Fruit fly (Drosophila melanogaster): ENCODE results near the gene CG1958.

Gene CG1958

dm6 chrX:7241985-7242627 lies 24.6 kb upstream of the CG1958 start:
- TF ChIP-seq CG11902 (GFP tag; optimal IDR thresholded peaks at IDR 0.05) (peak; percentile 71), CG9139 (GFP tag; optimal IDR thresholded peaks at IDR 0.05) (peak; percentile 72), topi (GFP tag; optimal IDR thresholded peaks at IDR 0.05) (peak; percentile 77), CG8632 (GFP tag; optimal IDR thresholded peaks at IDR 0.05) (peak; percentile 56), CG10669 (GFP tag; optimal IDR thresholded peaks at IDR 0.05) (peak; percentile 68), salr (GFP tag; optimal IDR thresholded peaks at IDR 0.05) (peak in 1 of 2 experiments; percentile 87), CG15336 (GFP tag; IDR thresholded peaks at IDR 0.05) (no peak), net (GFP tag; optimal IDR thresholded peaks at IDR 0.05) (peak; percentile 77), Met (GFP tag; optimal IDR thresholded peaks at IDR 0.05) (peak; percentile 76), CG6792 (GFP tag; optimal IDR thresholded peaks at IDR 0.05) (peak; percentile 76), Hr38 (GFP tag; optimal IDR thresholded peaks at IDR 0.05) (no peak), dac (GFP tag; optimal IDR thresholded peaks at IDR 0.05) (peak; percentile 85), Smox (GFP tag; optimal IDR thresholded peaks at IDR 0.05) (peak; percentile 54), Sox102F (GFP tag; optimal IDR thresholded peaks at IDR 0.05) (peak; percentile 49), OdsH (GFP tag; optimal IDR thresholded peaks at IDR 0.05) (peak; percentile 82), svp (GFP tag) (no peak), Ets96B (tag; optimal IDR thresholded peaks at IDR 0.05) (peak; percentile 40), Sox14 (GFP tag; optimal IDR thresholded peaks at IDR 0.05) (peak; percentile 38), CG6276 (GFP tag; optimal IDR thresholded peaks at IDR 0.05) (peak; percentile 14), CG31627 (GFP tag; optimal IDR thresholded peaks at IDR 0.05) (peak; percentile 80), Hr39 (GFP tag; optimal IDR thresholded peaks at IDR 0.05) (peak; percentile 80), Eip93F (GFP tag; optimal IDR thresholded peaks at IDR 0.05) (no peak), fd59A (GFP tag; optimal IDR thresholded peaks at IDR 0.05) (peak; percentile 53), ss (GFP tag; optimal IDR thresholded peaks at IDR 0.05) (peak; percentile 30 to 70), spab (GFP tag; optimal IDR thresholded peaks at IDR 0.05) (peak; percentile 48), dsx (GFP tag; optimal IDR thresholded peaks at IDR 0.05; ENCODE audit: poor library complexity, severe bottlenecking) (no peak), Sox15 (GFP tag; optimal IDR thresholded peaks at IDR 0.05) (peak; percentile 61), CG11762 (GFP tag; optimal IDR thresholded peaks at IDR 0.05; ENCODE audit: insufficient read depth) (peak; percentile 62), CG1621 (tag; optimal IDR thresholded peaks at IDR 0.05) (peak; percentile 57), Eip75B (GFP tag; optimal IDR thresholded peaks at IDR 0.05) (peak; percentile 61), CG6854 (GFP tag; optimal IDR thresholded peaks at IDR 0.05) (peak; percentile 69), vri (GFP tag; optimal IDR thresholded peaks at IDR 0.05) (peak; percentile 44), Ets21C (GFP tag; optimal IDR thresholded peaks at IDR 0.05) (peak; percentile 16), CG10631 (GFP tag; optimal IDR thresholded peaks at IDR 0.05) (peak; percentile 44), CG32006 (GFP tag; optimal IDR thresholded peaks at IDR 0.05) (peak; percentile 61), Lpt (GFP tag; optimal IDR thresholded peaks at IDR 0.05) (peak; percentile 24), CG4318 (GFP tag; optimal IDR thresholded peaks at IDR 0.05) (peak; percentile 34), Gug (GFP tag; IDR thresholded peaks at IDR 0.05) (peak; percentile 44), acj6 (GFP tag; optimal IDR thresholded peaks at IDR 0.05) (peak; percentile 72), CG8119 (GFP tag; IDR thresholded peaks at IDR 0.05) (no peak), Eip78C (GFP tag) (peak; percentile 86), lz (GFP tag; optimal IDR thresholded peaks at IDR 0.05) (peak; percentile 82), CG34406 (GFP tag; optimal IDR thresholded peaks at IDR 0.05) (peak; percentile 73), CG6163 (GFP tag; IDR thresholded peaks at IDR 0.05) (peak; percentile 92), eg (GFP tag; IDR thresholded peaks at IDR 0.05) (peak; percentile 74), CG8319 (GFP tag; optimal IDR thresholded peaks at IDR 0.05) (peak; percentile 63), CG3919 (GFP tag; optimal IDR thresholded peaks at IDR 0.05) (peak; percentile 84), CG6808 (GFP tag; optimal IDR thresholded peaks at IDR 0.05) (peak; percentile 60), CG7368 (GFP tag; optimal IDR thresholded peaks at IDR 0.05) (peak; percentile 76), CG3032 (tag; optimal IDR thresholded peaks at IDR 0.05) (peak; percentile 57), cyc (GFP tag; optimal IDR thresholded peaks at IDR 0.05) (peak; percentile 86)

Data from whole organism, prepupa.